Worm (Caenorhabditis elegans) whole organism, early embryonic: ENCODE data around the gene hlh-19.

Experiments
- aly-1 ChIP-seq: sonication (generic microtip); optimal IDR thresholded peaks from 2 replicates; lab custom pipeline; 2016; ENCODE audit warnings: missing genetic modification characterization, missing compliant biosample characterization
- ama-1 ChIP-seq: fragments of 150-350 bp; optimal IDR thresholded peaks from 2 replicates; lab custom pipeline; 2014
- flt-1 ChIP-seq: fragments of 200-800 bp; sonication (Bioruptor generic); IDR thresholded peaks from 2 replicates; pipeline ENCODE4 v1.3.6; 2022; ENCODE audit warnings: missing genetic modification characterization, missing compliant biosample characterization
- hmg-4 ChIP-seq: fragments of 200-800 bp; sonication (Bioruptor generic); optimal IDR thresholded peaks from 2 replicates; lab custom pipeline; 2018; ENCODE audit warnings: mild to moderate bottlenecking, missing genetic modification characterization, missing compliant biosample characterization
- tbx-37 ChIP-seq: fragments of 200-800 bp; sonication (Bioruptor generic); conservative IDR thresholded peaks from 2 replicates; pipeline ENCODE4 v1.3.6; 2022; ENCODE audit warnings: missing genetic modification reagents, missing genetic modification characterization, missing compliant biosample characterization
- tra-4 ChIP-seq: sonication (generic microtip); optimal IDR thresholded peaks from 2 replicates; lab custom pipeline; 2017; ENCODE audit warnings: missing genetic modification characterization, missing compliant biosample characterization

ce11 chrX:536365-536764, 20.7 kb downstream of the hlh-19 start:
- TF ChIP-seq tbx-37 (GFP tag; lab: Robert Waterston, UW) (no peak), flt-1 (GFP tag; lab: Robert Waterston, UW) (no peak), hmg-4 (no peak), aly-1 (tag; lab: Kevin White, UChicago) (no peak), tra-4 (no peak), ama-1 (lab: Kevin White, UChicago) (no peak)
